Worm (Caenorhabditis elegans): ENCODE results near the gene ora-1.

- TF ChIP-seq Y22D7AL.16 (tag; optimal IDR thresholded peaks at IDR 0.05): no peak
- no peak for TF ChIP-seq pqm-1 (tag; optimal IDR thresholded peaks at IDR 0.05)
- no peak for TF ChIP-seq ama-1 (optimal IDR thresholded peaks at IDR 0.05)
- TF ChIP-seq ref-2 (tag; optimal IDR thresholded peaks at IDR 0.05): no peak
Observed at ce11 chrIV:7983021-7983420, 5.3 kb downstream of the ora-1 start.
